Worm (Caenorhabditis elegans): ENCODE data around the gene Y82E9BL.1.

DNA sequence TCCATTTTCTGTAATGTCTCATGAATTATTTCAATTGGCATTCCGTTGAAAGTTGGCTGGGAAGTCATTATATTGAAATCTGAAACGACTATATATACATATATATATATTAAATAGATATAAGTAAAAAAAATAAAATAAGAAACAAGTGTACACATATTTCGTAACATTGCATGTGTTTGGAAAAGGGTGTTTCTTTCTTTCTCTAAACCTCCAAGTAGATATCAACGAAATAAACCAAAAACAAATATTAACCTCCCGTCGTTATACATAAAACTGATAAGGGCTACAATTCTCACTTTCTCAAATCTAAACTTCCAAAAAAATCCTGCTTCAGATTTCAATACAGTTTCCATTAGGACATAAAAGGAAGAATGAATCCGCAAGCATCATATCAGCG is 47.0 kb downstream of the Y82E9BL.1 start, which contains the start of gene fbxa-79:
- TF ChIP-seq ama-1 (optimal IDR thresholded peaks at IDR 0.05) (no peak), ama-1 (GFP tag; optimal IDR thresholded peaks at IDR 0.05) (no peak), cebp-1 (GFP tag; IDR thresholded peaks at IDR 0.05) (peak; percentile 91), cebp-1 (tag; optimal IDR thresholded peaks at IDR 0.05) (peak; percentile 93), efl-1 (GFP tag; optimal IDR thresholded peaks at IDR 0.05) (no peak), tlf-1 (GFP tag; optimal IDR thresholded peaks at IDR 0.05) (no peak), ztf-28 (GFP tag; IDR thresholded peaks at IDR 0.05) (no peak), zim-3 (tag; optimal IDR thresholded peaks at IDR 0.05) (no peak)
